Worm (Caenorhabditis elegans): ENCODE data around the gene nuo-4.

DNA sequence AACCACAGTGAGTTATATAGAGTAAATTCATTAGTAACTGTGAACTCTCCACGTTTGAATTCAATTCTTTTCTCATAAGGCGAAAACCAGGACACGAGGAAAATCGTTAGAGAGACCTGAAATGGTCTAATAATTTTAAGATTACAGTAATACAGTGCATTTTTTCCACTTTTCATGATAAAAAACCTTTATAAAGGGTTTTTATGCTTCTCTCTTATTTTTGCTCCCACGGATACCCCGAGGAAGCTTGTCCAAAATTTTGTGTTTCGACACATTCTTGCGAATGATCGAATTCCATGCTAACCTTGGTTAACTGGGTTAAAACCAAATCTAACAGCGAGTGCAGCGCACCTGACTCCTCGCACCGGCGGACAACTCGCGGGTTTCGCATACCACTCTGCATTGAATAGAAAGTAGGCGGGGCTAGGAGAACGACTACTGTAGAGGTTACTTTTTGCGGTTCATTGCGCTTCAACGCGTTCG, 18.3 kb downstream of the nuo-4 start:
- TF ChIP-seq unc-39 (tag; optimal IDR thresholded peaks at IDR 0.05), result no peak
- TF ChIP-seq tbx-2 (tag; optimal IDR thresholded peaks at IDR 0.05), result peak; percentile 11
- no peak for TF ChIP-seq unc-62 (GFP tag; optimal IDR thresholded peaks at IDR 0.05)
- TF ChIP-seq lin-15B (tag; optimal IDR thresholded peaks at IDR 0.05), result no peak

Data from whole organism, L3 larva.